Worm (Caenorhabditis elegans): ENCODE data around the gene try-5.

- TF ChIP-seq zag-1 (tag; optimal IDR thresholded peaks at IDR 0.05) (no peak), lin-35 (GFP tag; optimal IDR thresholded peaks at IDR 0.05) (no peak), elt-2 (tag; optimal IDR thresholded peaks at IDR 0.05) (no peak), pqm-1 (tag; optimal IDR thresholded peaks at IDR 0.05) (no peak), lin-39 (tag; optimal IDR thresholded peaks at IDR 0.05) (no peak), blmp-1 (tag; optimal IDR thresholded peaks at IDR 0.05) (peak; percentile 25)
Measured at ce11 chrV:9384949-9385348, 38.1 kb downstream of the try-5 start.

Measured in whole organism, L1 larva.